Worm (Caenorhabditis elegans) whole organism, late embryonic: Measurements from ENCODE around the gene kel-1.

Source experiments
- C08G9.2 ChIP-seq: sonication (generic microtip); optimal IDR thresholded peaks from 2 replicates; lab custom pipeline; 2016; ENCODE audit warnings: mild to moderate bottlenecking, missing genetic modification characterization, moderate library complexity, missing compliant biosample characterization
- C38D4.7 ChIP-seq: fragments of 200-800 bp; sonication (Bioruptor generic); optimal IDR thresholded peaks from 2 replicates; lab custom pipeline; 2018; ENCODE audit warnings: mild to moderate bottlenecking, missing genetic modification characterization, moderate library complexity, missing compliant biosample characterization
- F13H6.1 ChIP-seq: sonication (generic microtip); optimal IDR thresholded peaks from 2 replicates; lab custom pipeline; 2016; ENCODE audit warnings: missing genetic modification characterization, missing compliant biosample characterization
- K09A11.1 ChIP-seq: sonication (generic microtip); optimal IDR thresholded peaks from 2 replicates; lab custom pipeline; 2017; ENCODE audit warnings: antibody characterized with exemption, mild to moderate bottlenecking, missing genetic modification characterization, missing compliant biosample characterization; ENCODE audit not compliant: insufficient read depth
- Y22D7AL.16 ChIP-seq: sonication (generic microtip); optimal IDR thresholded peaks from 2 replicates; lab custom pipeline; 2016; ENCODE audit warnings: missing genetic modification characterization, missing compliant biosample characterization
- ahr-1 ChIP-seq: sonication (generic microtip); optimal IDR thresholded peaks from 2 replicates; lab custom pipeline; 2016; ENCODE audit warnings: missing genetic modification characterization, missing compliant biosample characterization
- ceh-14 ChIP-seq: sonication (generic microtip); optimal IDR thresholded peaks from 2 replicates; lab custom pipeline; 2016; ENCODE audit warnings: missing genotype, missing genetic modification characterization, missing compliant biosample characterization
- ceh-19 ChIP-seq: fragments of 200-800 bp; sonication (Bioruptor generic); optimal IDR thresholded peaks from 2 replicates; lab custom pipeline; 2018; ENCODE audit warnings: mild to moderate bottlenecking, missing genetic modification characterization, missing compliant biosample characterization
- ceh-2 ChIP-seq: sonication (generic microtip); optimal IDR thresholded peaks from 2 replicates; lab custom pipeline; 2016; ENCODE audit warnings: missing genotype, missing genetic modification characterization, missing compliant biosample characterization
- ceh-22 ChIP-seq: sonication (generic microtip); optimal IDR thresholded peaks from 2 replicates; lab custom pipeline; 2017; ENCODE audit warnings: missing biosample characterization, missing genetic modification characterization
- ceh-24 ChIP-seq: sonication (generic microtip); optimal IDR thresholded peaks from 2 replicates; lab custom pipeline; 2016; ENCODE audit warnings: mild to moderate bottlenecking, missing genetic modification characterization, missing compliant biosample characterization
- ceh-34 ChIP-seq: sonication (generic microtip); optimal IDR thresholded peaks from 2 replicates; lab custom pipeline; 2016; ENCODE audit warnings: mild to moderate bottlenecking, missing genetic modification characterization, missing compliant biosample characterization
- ceh-45 ChIP-seq: fragments of 200-800 bp; sonication (Bioruptor generic); IDR thresholded peaks from 2 replicates; pipeline ENCODE4 v1.3.6; 2022; ENCODE audit warnings: missing genetic modification reagents, missing genetic modification characterization, missing compliant biosample characterization
- ceh-9 ChIP-seq: sonication (generic microtip); optimal IDR thresholded peaks from 2 replicates; lab custom pipeline; 2016; ENCODE audit warnings: mild to moderate bottlenecking, missing genetic modification characterization, inconsistent platforms, missing compliant biosample characterization
- elt-2 ChIP-seq: sonication (generic microtip); optimal IDR thresholded peaks from 2 replicates; lab custom pipeline; 2016; ENCODE audit warnings: missing genetic modification reagents, missing genetic modification characterization, missing compliant biosample characterization
- fkh-10 ChIP-seq: fragments of 150-350 bp; optimal IDR thresholded peaks from 2 replicates; lab custom pipeline; 2014; ENCODE audit warnings: missing biosample characterization, missing genetic modification reagents, missing genetic modification characterization
- hlh-13 ChIP-seq: fragments of 200-800 bp; sonication (Bioruptor generic); optimal IDR thresholded peaks from 2 replicates; lab custom pipeline; 2018; ENCODE audit warnings: mild to moderate bottlenecking, missing genetic modification characterization, missing compliant biosample characterization
- hlh-30 ChIP-seq: sonication (generic microtip); optimal IDR thresholded peaks from 2 replicates; lab custom pipeline; 2017; ENCODE audit warnings: antibody characterized with exemption, missing genetic modification characterization, missing compliant biosample characterization; ENCODE audit not compliant: insufficient read depth
- hlh-6 ChIP-seq: sonication (generic microtip); optimal IDR thresholded peaks from 2 replicates; lab custom pipeline; 2016; ENCODE audit warnings: missing genotype, missing genetic modification characterization, missing compliant biosample characterization
- madf-2 ChIP-seq: sonication (generic microtip); optimal IDR thresholded peaks from 2 replicates; lab custom pipeline; 2017; ENCODE audit warnings: missing genetic modification characterization, missing compliant biosample characterization
- mec-3 ChIP-seq: sonication (generic microtip); optimal IDR thresholded peaks from 2 replicates; lab custom pipeline; 2016; ENCODE audit warnings: borderline replicate concordance, missing genetic modification characterization, missing compliant biosample characterization
- nfya-1 ChIP-seq: sonication (generic microtip); optimal IDR thresholded peaks from 2 replicates; lab custom pipeline; 2017; ENCODE audit warnings: missing genetic modification characterization, mild to moderate bottlenecking, missing compliant biosample characterization, antibody characterized with exemption, moderate library complexity
- nhr-11 ChIP-seq: fragments of 150-350 bp; optimal IDR thresholded peaks from 2 replicates; lab custom pipeline; 2014; ENCODE audit warnings: missing biosample characterization, missing genetic modification characterization
- npax-4 ChIP-seq: sonication (generic microtip); optimal IDR thresholded peaks from 2 replicates; lab custom pipeline; 2016; ENCODE audit warnings: missing genetic modification characterization, missing compliant biosample characterization
- pha-2 ChIP-seq: sonication (generic microtip); optimal IDR thresholded peaks from 2 replicates; lab custom pipeline; 2017; ENCODE audit warnings: mild to moderate bottlenecking, missing genetic modification characterization, missing compliant biosample characterization
- pqm-1 ChIP-seq: sonication (generic microtip); optimal IDR thresholded peaks from 2 replicates; lab custom pipeline; 2016; ENCODE audit warnings: missing genetic modification characterization, missing compliant biosample characterization
- pros-1 ChIP-seq: fragments of 150-350 bp; optimal IDR thresholded peaks from 2 replicates; lab custom pipeline; 2014; ENCODE audit warnings: missing biosample characterization, missing genetic modification reagents, missing genetic modification characterization
- ref-2 ChIP-seq: sonication (generic microtip); optimal IDR thresholded peaks from 2 replicates; lab custom pipeline; 2016; ENCODE audit warnings: missing genetic modification characterization, missing compliant biosample characterization
- sdc-2 ChIP-seq: sonication (generic microtip); optimal IDR thresholded peaks from 2 replicates; lab custom pipeline; 2016; ENCODE audit warnings: missing genotype, missing genetic modification characterization, missing compliant biosample characterization
- sox-4 ChIP-seq: sonication (generic microtip); optimal IDR thresholded peaks from 2 replicates; lab custom pipeline; 2017; ENCODE audit warnings: mild to moderate bottlenecking, missing genetic modification characterization, inconsistent platforms, missing compliant biosample characterization
- tbx-2 ChIP-seq: sonication (generic microtip); optimal IDR thresholded peaks from 2 replicates; lab custom pipeline; 2016; ENCODE audit warnings: missing genetic modification characterization, missing compliant biosample characterization
- tbx-7 ChIP-seq: sonication (generic microtip); optimal IDR thresholded peaks from 2 replicates; lab custom pipeline; 2016; ENCODE audit warnings: missing genotype, missing genetic modification characterization, missing compliant biosample characterization
- unc-3 ChIP-seq, 2 experiments: fragments of 200-800 bp in 1 of 2; sonication (Bioruptor generic) in 1 of 2; sonication (generic microtip) in 1 of 2; conservative IDR thresholded peaks in 1 of 2; optimal IDR thresholded peaks in 1 of 2; 2 replicates each; pipeline versions ENCODE4 v1.3.6 to Lab custom; 2016 to 2022; ENCODE audit warnings: missing compliant biosample characterization in 2 of 2, missing genetic modification characterization in 2 of 2, missing genetic modification reagents in 1 of 2
- unc-42 ChIP-seq: sonication (generic microtip); optimal IDR thresholded peaks from 2 replicates; lab custom pipeline; 2016; ENCODE audit warnings: missing genotype, missing genetic modification characterization, missing compliant biosample characterization
- unc-55 ChIP-seq: sonication (generic microtip); optimal IDR thresholded peaks from 2 replicates; lab custom pipeline; 2017; ENCODE audit warnings: missing biosample characterization, missing genetic modification reagents, missing genetic modification characterization
- unc-86 ChIP-seq: sonication (generic microtip); optimal IDR thresholded peaks from 2 replicates; lab custom pipeline; 2016; ENCODE audit warnings: missing genetic modification characterization, missing compliant biosample characterization
- zip-5 ChIP-seq: sonication (generic microtip); optimal IDR thresholded peaks from 2 replicates; lab custom pipeline; 2016; ENCODE audit warnings: missing genetic modification characterization, missing compliant biosample characterization
- ztf-16 ChIP-seq: sonication (generic microtip); optimal IDR thresholded peaks from 2 replicates; lab custom pipeline; 2017; ENCODE audit warnings: missing genetic modification characterization, missing compliant biosample characterization

The kel-1 gene

ce11 chrII:11725615-11726014 is 36.9 kb downstream of the kel-1 start:
- TF ChIP-seq nhr-11 (no peak), ceh-24 (tag; lab: Kevin White, UChicago) (no peak), C38D4.7 (GFP tag; lab: Kevin White, UChicago) (no peak), ceh-45 (GFP tag; lab: Robert Waterston, UW) (no peak), mec-3 (tag; lab: Kevin White, UChicago) (no peak), unc-42 (tag; lab: Kevin White, UChicago) (no peak), hlh-6 (tag; lab: Kevin White, UChicago) (no peak), hlh-30 (tag; lab: Kevin White, UChicago) (no peak), unc-3 (GFP tag; conservative IDR thresholded peaks at IDR 0.05; lab: Robert Waterston, UW) (no peak), unc-3 (tag; optimal IDR thresholded peaks at IDR 0.05; lab: Kevin White, UChicago) (no peak)
- TF ChIP-seq, all 69 proteins: peak for 0

- TF ChIP-seq ahr-1 = no peak
- no peak for TF ChIP-seq ztf-16
- no peak for TF ChIP-seq pros-1 (tag; lab: Kevin White, UChicago)
- TF ChIP-seq madf-2 (tag; lab: Kevin White, UChicago) = no peak
- TF ChIP-seq ceh-14 (tag; lab: Kevin White, UChicago) = no peak
- no peak for TF ChIP-seq ceh-24 (tag; lab: Kevin White, UChicago)
- no peak for TF ChIP-seq F13H6.1 (tag; lab: Kevin White, UChicago)
- TF ChIP-seq elt-2 (tag; lab: Kevin White, UChicago) = no peak
- TF ChIP-seq zip-5 (tag; lab: Kevin White, UChicago) = no peak
- TF ChIP-seq ceh-9 (tag; lab: Kevin White, UChicago) = no peak
- no peak for TF ChIP-seq ref-2 (tag; lab: Kevin White, UChicago)
- no peak for TF ChIP-seq sox-4 (tag; lab: Kevin White, UChicago)
- no peak for TF ChIP-seq unc-55 (GFP tag; lab: Kevin White, UChicago)
- TF ChIP-seq ceh-22 (tag; lab: Kevin White, UChicago) = no peak
- no peak for TF ChIP-seq hlh-30 (tag; lab: Kevin White, UChicago)
- no peak for TF ChIP-seq unc-42 (tag; lab: Kevin White, UChicago)
Measured at ce11 chrII:11726470-11727106, 37.8 kb downstream of the kel-1 start, which contains the start of gene F13D12.5. Gene F13D12.5, plus strand, starts transcription at chrII:11726814.

- TF ChIP-seq pha-2 (tag; lab: Kevin White, UChicago) (no peak), tbx-7 (no peak)
Measured at ce11 chrII:11727438-11727837, 38.7 kb downstream of the kel-1 start.

- TF ChIP-seq C38D4.7 (GFP tag; lab: Kevin White, UChicago) (no peak), hlh-30 (tag; lab: Kevin White, UChicago) (peak; percentile 73), npax-4 (tag; lab: Kevin White, UChicago) (no peak), nfya-1 (tag; lab: Kevin White, UChicago) (peak; percentile 20), tbx-2 (peak; percentile 20), pqm-1 (tag; lab: Kevin White, UChicago) (no peak), ceh-2 (tag; lab: Kevin White, UChicago) (no peak)
Measured at ce11 chrII:11728545-11729105, 39.9 kb downstream of the kel-1 start, which contains the start of gene alh-8. Gene alh-8, plus strand, starts transcription at chrII:11729055.

ce11 chrII:11729757-11730535 is 41.2 kb downstream of the kel-1 start:
- no peak for TF ChIP-seq unc-55 (GFP tag; lab: Kevin White, UChicago)
- no peak for TF ChIP-seq hlh-30 (tag; lab: Kevin White, UChicago)
- TF ChIP-seq unc-86 = no peak
- no peak for TF ChIP-seq ceh-34 (tag; lab: Kevin White, UChicago)
- no peak for TF ChIP-seq K09A11.1 (tag; lab: Kevin White, UChicago)
- no peak for TF ChIP-seq ref-2 (tag; lab: Kevin White, UChicago)
- no peak for TF ChIP-seq fkh-10 (GFP tag; lab: Kevin White, UChicago)
- TF ChIP-seq C08G9.2 = no peak
- TF ChIP-seq sdc-2 = no peak
- TF ChIP-seq ceh-45 (GFP tag; lab: Robert Waterston, UW) = no peak
- no peak for TF ChIP-seq hlh-13 (GFP tag; lab: Kevin White, UChicago)
- no peak for TF ChIP-seq F13H6.1 (tag; lab: Kevin White, UChicago)
- no peak for TF ChIP-seq ahr-1
- TF ChIP-seq unc-42 (tag; lab: Kevin White, UChicago) = no peak
- TF ChIP-seq ceh-19 = no peak
- no peak for TF ChIP-seq Y22D7AL.16 (tag; lab: Kevin White, UChicago)
- TF ChIP-seq mec-3 (tag; lab: Kevin White, UChicago) = no peak
